Worm (Caenorhabditis elegans) whole organism, young adult: Measurements from ENCODE around the gene zipt-2.1.

Experiments used
- B0261.1 ChIP-seq: sonication (generic microtip); optimal IDR thresholded peaks from 2 replicates; lab custom pipeline; 2016; ENCODE audit warnings: mild to moderate bottlenecking, missing genetic modification characterization, moderate library complexity, missing compliant biosample characterization
- C17E4.6 ChIP-seq: fragments of 200-800 bp; sonication (Bioruptor generic); IDR thresholded peaks from 2 replicates; pipeline ENCODE4 v1.3.6; 2022; ENCODE audit warnings: missing genetic modification reagents, missing genetic modification characterization, missing compliant biosample characterization
- F10E7.11 ChIP-seq: sonication (generic microtip); optimal IDR thresholded peaks from 2 replicates; lab custom pipeline; 2017; ENCODE audit warnings: mild to moderate bottlenecking, missing genetic modification characterization, moderate library complexity, missing compliant biosample characterization
- F22D6.2 ChIP-seq: sonication (generic microtip); optimal IDR thresholded peaks from 2 replicates; lab custom pipeline; 2016; ENCODE audit warnings: mild to moderate bottlenecking, missing genetic modification characterization, missing compliant biosample characterization
- F23B12.7 ChIP-seq: sonication (generic microtip); optimal IDR thresholded peaks from 2 replicates; lab custom pipeline; 2017; ENCODE audit warnings: missing genetic modification characterization, mild to moderate bottlenecking, missing compliant biosample characterization, antibody characterized with exemption, moderate library complexity; ENCODE audit not compliant: insufficient read depth
- F37B4.10 ChIP-seq: fragments of 200-800 bp; sonication (Bioruptor generic); IDR thresholded peaks from 2 replicates; pipeline ENCODE4 v1.3.6; 2022; ENCODE audit warnings: missing genetic modification characterization, missing compliant biosample characterization
- F55B11.4 ChIP-seq: sonication (generic microtip); optimal IDR thresholded peaks from 2 replicates; lab custom pipeline; 2016; ENCODE audit warnings: missing compliant biosample characterization, missing genetic modification characterization, borderline replicate concordance; ENCODE audit not compliant: insufficient read depth
- T07F8.4 ChIP-seq: sonication (generic microtip); optimal IDR thresholded peaks from 2 replicates; lab custom pipeline; 2016; ENCODE audit warnings: mild to moderate bottlenecking, missing genetic modification characterization, moderate library complexity, missing compliant biosample characterization
- T26A5.8 ChIP-seq: sonication (generic microtip); optimal IDR thresholded peaks from 2 replicates; lab custom pipeline; 2016; ENCODE audit warnings: missing genetic modification characterization, missing compliant biosample characterization
- Y79H2A.3 ChIP-seq: fragments of 200-800 bp; sonication (Bioruptor generic); conservative IDR thresholded peaks from 2 replicates; pipeline ENCODE4 v1.3.6; 2022; ENCODE audit warnings: missing genetic modification reagents, missing genetic modification characterization, missing compliant biosample characterization
- aptf-3 ChIP-seq: fragments of 200-800 bp; sonication (Bioruptor generic); IDR thresholded peaks from 2 replicates; pipeline ENCODE4 v1.3.6; 2022; ENCODE audit warnings: missing genetic modification characterization, missing compliant biosample characterization
- attf-5 ChIP-seq: fragments of 200-800 bp; sonication (Bioruptor generic); optimal IDR thresholded peaks from 2 replicates; lab custom pipeline; 2018; ENCODE audit warnings: mild to moderate bottlenecking, missing genetic modification characterization, missing compliant biosample characterization
- bed-1 ChIP-seq: fragments of 200-800 bp; sonication (Bioruptor generic); IDR thresholded peaks from 2 replicates; pipeline ENCODE4 v1.3.6; 2022; ENCODE audit warnings: missing genetic modification reagents, missing genetic modification characterization, missing compliant biosample characterization
- cebp-2 ChIP-seq: fragments of 200-800 bp; sonication (Bioruptor generic); IDR thresholded peaks from 2 replicates; pipeline ENCODE4 v1.3.6; 2022; ENCODE audit warnings: missing genetic modification characterization, missing compliant biosample characterization
- ceh-100 ChIP-seq: fragments of 200-800 bp; sonication (Bioruptor generic); IDR thresholded peaks from 2 replicates; pipeline ENCODE4 v1.3.6; 2022; ENCODE audit warnings: missing genetic modification reagents, missing genetic modification characterization, missing compliant biosample characterization
- ceh-27 ChIP-seq: fragments of 200-800 bp; sonication (Bioruptor generic); optimal IDR thresholded peaks from 2 replicates; lab custom pipeline; 2018; ENCODE audit warnings: mild to moderate bottlenecking, missing genetic modification characterization, moderate library complexity, missing compliant biosample characterization
- ceh-58 ChIP-seq: fragments of 200-800 bp; sonication (Bioruptor generic); IDR thresholded peaks from 2 replicates; pipeline ENCODE4 v1.3.6; 2022; ENCODE audit warnings: missing genetic modification characterization, missing compliant biosample characterization
- ceh-91 ChIP-seq: fragments of 200-800 bp; sonication (Bioruptor generic); IDR thresholded peaks from 2 replicates; pipeline ENCODE4 v1.3.6; 2022; ENCODE audit warnings: missing genetic modification reagents, missing genetic modification characterization, missing compliant biosample characterization
- efl-1 ChIP-seq: fragments of 150-350 bp; optimal IDR thresholded peaks from 2 replicates; lab custom pipeline; 2014; ENCODE audit warnings: missing biosample characterization, missing genetic modification reagents, missing genetic modification characterization
- fkh-3 ChIP-seq: sonication (generic microtip); optimal IDR thresholded peaks from 2 replicates; lab custom pipeline; 2016; ENCODE audit warnings: mild to moderate bottlenecking, missing genetic modification characterization, missing compliant biosample characterization
- gei-17 ChIP-seq: fragments of 200-800 bp; sonication (Bioruptor generic); optimal IDR thresholded peaks from 2 replicates; lab custom pipeline; 2018; ENCODE audit warnings: mild to moderate bottlenecking, missing genetic modification characterization, missing compliant biosample characterization
- hmg-1.2 ChIP-seq: fragments of 200-800 bp; sonication (Bioruptor generic); IDR thresholded peaks from 2 replicates; pipeline ENCODE4 v1.3.6; 2022; ENCODE audit warnings: missing genetic modification reagents, missing genetic modification characterization, missing compliant biosample characterization
- let-607 ChIP-seq, 2 experiments: fragments of 200-800 bp in 1 of 2; sonication (Bioruptor generic) in 1 of 2; sonication (generic microtip) in 1 of 2; optimal IDR thresholded peaks; 2 replicates each; lab custom pipeline; 2016 to 2018; ENCODE audit warnings: mild to moderate bottlenecking in 2 of 2, missing compliant biosample characterization in 2 of 2, missing genetic modification characterization in 2 of 2, moderate library complexity in 2 of 2, missing genotype in 1 of 2
- lin-26 ChIP-seq: fragments of 200-800 bp; sonication (Bioruptor generic); IDR thresholded peaks from 2 replicates; pipeline ENCODE4 v1.3.6; 2022; ENCODE audit warnings: missing genetic modification reagents, missing genetic modification characterization, missing compliant biosample characterization
- lin-40 ChIP-seq: sonication (generic microtip); optimal IDR thresholded peaks from 2 replicates; lab custom pipeline; 2016; ENCODE audit warnings: missing genetic modification characterization, mild to moderate bottlenecking, missing compliant biosample characterization, missing genotype, missing genetic modification reagents
- lsl-1 ChIP-seq: fragments of 200-800 bp; sonication (Bioruptor generic); optimal IDR thresholded peaks from 2 replicates; lab custom pipeline; 2018; ENCODE audit warnings: mild to moderate bottlenecking, missing genetic modification characterization, moderate library complexity, missing compliant biosample characterization
- madf-10 ChIP-seq: sonication (generic microtip); optimal IDR thresholded peaks from 2 replicates; lab custom pipeline; 2016; ENCODE audit warnings: mild to moderate bottlenecking, missing genetic modification characterization, missing compliant biosample characterization
- madf-8 ChIP-seq: fragments of 200-800 bp; sonication (Bioruptor generic); conservative IDR thresholded peaks from 2 replicates; pipeline ENCODE4 v1.3.6; 2022; ENCODE audit warnings: missing genetic modification reagents, missing genetic modification characterization, missing compliant biosample characterization
- mel-28 ChIP-seq: sonication (generic microtip); optimal IDR thresholded peaks from 2 replicates; lab custom pipeline; 2016; ENCODE audit warnings: borderline replicate concordance, mild to moderate bottlenecking, missing genetic modification characterization, missing compliant biosample characterization
- nhr-120 ChIP-seq: fragments of 200-800 bp; sonication (Bioruptor generic); IDR thresholded peaks from 2 replicates; pipeline ENCODE4 v1.3.6; 2022; ENCODE audit warnings: missing genetic modification characterization, missing compliant biosample characterization
- nhr-179 ChIP-seq: sonication (generic microtip); optimal IDR thresholded peaks from 2 replicates; lab custom pipeline; 2016; ENCODE audit warnings: mild to moderate bottlenecking, missing genetic modification characterization, missing compliant biosample characterization
- nhr-90 ChIP-seq: sonication (generic microtip); optimal IDR thresholded peaks from 2 replicates; lab custom pipeline; 2016; ENCODE audit warnings: missing genotype, mild to moderate bottlenecking, missing genetic modification characterization, missing compliant biosample characterization
- pha-4 ChIP-seq: fragments of 150-350 bp; sonication (generic microtip); optimal IDR thresholded peaks from 2 replicates; lab custom pipeline; 2014; ENCODE audit warnings: missing biosample characterization, missing genetic modification reagents, missing genetic modification characterization
- rcor-1 ChIP-seq: fragments of 200-800 bp; sonication (Bioruptor generic); IDR thresholded peaks from 2 replicates; pipeline ENCODE4 v1.3.6; 2022; ENCODE audit warnings: missing genetic modification reagents, missing genetic modification characterization, missing compliant biosample characterization
- rec-8 ChIP-seq, 2 experiments: sonication (generic microtip); optimal IDR thresholded peaks; 2 replicates each; lab custom pipeline; 2016; ENCODE audit warnings: mild to moderate bottlenecking in 2 of 2, missing genetic modification characterization in 2 of 2, missing genetic modification reagents in 2 of 2, missing genotype in 2 of 2, missing biosample characterization in 1 of 2, missing compliant biosample characterization in 1 of 2, moderate library complexity in 1 of 2
- rpc-1 ChIP-seq, 2 experiments: fragments of 150-350 bp in 1 of 2; sonication (generic microtip) in 1 of 2; optimal IDR thresholded peaks; 2 replicates each; lab custom pipeline; 2014 to 2018; ENCODE audit warnings: missing biosample characterization in 1 of 2, missing genetic modification characterization in 1 of 2, missing genetic modification reagents in 1 of 2, missing genotype in 1 of 2
- sea-2 ChIP-seq: fragments of 200-800 bp; sonication (Bioruptor generic); IDR thresholded peaks from 2 replicates; pipeline ENCODE4 v1.3.6; 2022; ENCODE audit warnings: missing genetic modification characterization, missing compliant biosample characterization
- snpc-1.1 ChIP-seq: sonication (generic microtip); optimal IDR thresholded peaks from 2 replicates; lab custom pipeline; 2017; ENCODE audit warnings: missing genetic modification characterization, mild to moderate bottlenecking, missing compliant biosample characterization, antibody characterized with exemption, moderate library complexity, missing genotype, missing genetic modification reagents; ENCODE audit not compliant: insufficient read depth
- snpc-4 ChIP-seq, 5 experiments: fragments of 150-350 bp in 1 of 5; sonication (generic microtip) in 4 of 5; optimal IDR thresholded peaks; 2 replicates each; lab custom pipeline; 2014 to 2018; ENCODE audit warnings: missing genetic modification characterization in 5 of 5, missing biosample characterization in 3 of 5, antibody characterized with exemption in 2 of 5, mild to moderate bottlenecking in 2 of 5, missing compliant biosample characterization in 2 of 5, missing genotype in 2 of 5, moderate library complexity in 2 of 5, missing genetic modification reagents in 1 of 5
- somi-1 ChIP-seq: fragments of 200-800 bp; sonication (Bioruptor generic); optimal IDR thresholded peaks from 2 replicates; lab custom pipeline; 2018; ENCODE audit warnings: mild to moderate bottlenecking, missing genetic modification characterization, missing compliant biosample characterization
- tbx-9 ChIP-seq: sonication (generic microtip); optimal IDR thresholded peaks from 2 replicates; lab custom pipeline; 2016; ENCODE audit warnings: borderline replicate concordance, missing genetic modification characterization, inconsistent platforms, missing compliant biosample characterization
- zfh-2 ChIP-seq: fragments of 200-800 bp; sonication (Bioruptor generic); conservative IDR thresholded peaks from 2 replicates; pipeline ENCODE4 v1.3.6; 2022; ENCODE audit warnings: missing genetic modification reagents, missing genetic modification characterization, missing compliant biosample characterization
- ztf-25 ChIP-seq: fragments of 200-800 bp; sonication (Bioruptor generic); IDR thresholded peaks from 2 replicates; pipeline ENCODE4 v1.3.6; 2022; ENCODE audit warnings: missing genetic modification reagents, missing genetic modification characterization, missing compliant biosample characterization
- ztf-26 ChIP-seq: sonication (generic microtip); optimal IDR thresholded peaks from 2 replicates; lab custom pipeline; 2017; ENCODE audit warnings: missing genetic modification characterization, missing compliant biosample characterization
- ztf-28 ChIP-seq: fragments of 200-800 bp; sonication (Bioruptor generic); IDR thresholded peaks from 2 replicates; pipeline ENCODE4 v1.3.6; 2022; ENCODE audit warnings: missing genetic modification reagents, missing genetic modification characterization, missing compliant biosample characterization
- ztf-6 ChIP-seq: fragments of 200-800 bp; sonication (Bioruptor generic); IDR thresholded peaks from 2 replicates; pipeline ENCODE4 v1.3.6; 2022; ENCODE audit warnings: missing genetic modification reagents, missing genetic modification characterization, missing compliant biosample characterization

Gene zipt-2.1

DNA sequence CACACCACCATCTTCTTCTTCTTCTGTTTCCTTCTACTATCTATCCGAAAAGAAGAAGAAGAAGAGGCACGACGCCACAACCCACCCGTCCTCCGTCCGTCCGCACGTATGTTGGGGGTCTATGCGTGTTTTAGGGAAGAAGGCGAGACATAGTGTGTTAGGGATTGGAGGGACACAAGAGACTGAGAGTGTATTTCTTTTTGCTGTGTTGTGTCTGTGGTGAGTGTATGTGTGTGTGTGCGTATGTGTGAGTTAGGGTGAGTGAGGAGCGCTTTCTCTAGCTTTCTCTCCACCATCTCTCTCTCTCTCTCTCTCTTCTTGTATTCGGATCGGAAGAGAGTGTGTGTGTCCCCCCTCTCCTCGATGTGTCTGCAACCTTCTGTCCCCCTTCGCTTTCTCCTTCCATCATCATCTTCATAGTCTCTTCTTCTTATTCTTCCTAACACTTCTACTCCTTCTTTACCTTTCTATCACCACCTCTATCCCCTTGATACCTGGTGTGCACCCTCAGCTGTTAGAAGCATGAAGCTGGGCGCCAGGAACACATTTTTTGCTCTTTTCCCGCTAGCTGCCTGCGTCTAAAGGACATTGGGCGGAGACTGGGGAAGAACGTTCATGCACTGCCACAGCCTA, 22.3 kb downstream of the zipt-2.1 start (continued):
- TF ChIP-seq ceh-91 (GFP tag; lab: Robert Waterston, UW), result no peak
- no peak for TF ChIP-seq ceh-58 (GFP tag; lab: Robert Waterston, UW)
- TF ChIP-seq madf-10 (tag; lab: Kevin White, UChicago), result peak; percentile 38
- TF ChIP-seq snpc-4 (GFP tag; optimal IDR thresholded peaks at IDR 0.05; lab: Kevin White, UChicago), result peak; percentile 19
- TF ChIP-seq snpc-4 (tag; optimal IDR thresholded peaks at IDR 0.05; lab: Kevin White, UChicago), result peak in 3 of 4 experiments; percentile 38 to 47 (median 42)
- no peak for TF ChIP-seq C17E4.6 (GFP tag; lab: Robert Waterston, UW)
- TF ChIP-seq somi-1 (GFP tag; lab: Kevin White, UChicago), result peak; percentile 60
- no peak for TF ChIP-seq cebp-2 (GFP tag; lab: Robert Waterston, UW)
- no peak; the same call in 1 of the 2 replicates for TF ChIP-seq lin-26 (GFP tag; lab: Robert Waterston, UW)
- no peak for TF ChIP-seq ztf-6 (GFP tag; lab: Robert Waterston, UW)
- no peak for TF ChIP-seq lsl-1 (GFP tag; lab: Kevin White, UChicago)
- no peak for TF ChIP-seq ztf-25 (GFP tag; lab: Robert Waterston, UW)
- peak; percentile 47; the same call in 1 of the 2 replicates for TF ChIP-seq rcor-1 (GFP tag; lab: Robert Waterston, UW)
- TF ChIP-seq efl-1 (GFP tag; lab: Kevin White, UChicago), result no peak
- TF ChIP-seq hmg-1.2, result peak; percentile 72
- TF ChIP-seq F22D6.2 (tag; lab: Kevin White, UChicago), result no peak
- TF ChIP-seq nhr-120, result no peak
- TF ChIP-seq attf-5 (GFP tag; lab: Kevin White, UChicago), result peak; percentile 78
- no peak for TF ChIP-seq nhr-179 (tag; lab: Kevin White, UChicago)
- TF ChIP-seq tbx-9 (tag; lab: Kevin White, UChicago), result no peak
- no peak for TF ChIP-seq ceh-100 (GFP tag; lab: Robert Waterston, UW)
- TF ChIP-seq zfh-2, result peak; percentile 93
- no peak for TF ChIP-seq bed-1
- no peak for TF ChIP-seq aptf-3 (GFP tag; lab: Robert Waterston, UW)
- TF ChIP-seq pha-4, result no peak
- TF ChIP-seq T07F8.4, result no peak
- TF ChIP-seq sea-2, result no peak
- TF ChIP-seq madf-8 (GFP tag; lab: Robert Waterston, UW), result no peak
- no peak for TF ChIP-seq mel-28 (tag; lab: Kevin White, UChicago)
- TF ChIP-seq B0261.1 (tag; lab: Kevin White, UChicago), result no peak
- TF ChIP-seq fkh-3 (tag; lab: Kevin White, UChicago), result no peak
- TF ChIP-seq ztf-28 (GFP tag; lab: Robert Waterston, UW), result no peak
- TF ChIP-seq rpc-1 (optimal IDR thresholded peaks at IDR 0.05; lab: Kevin White, UChicago), result no peak
- TF ChIP-seq rpc-1 (tag; optimal IDR thresholded peaks at IDR 0.05; lab: Kevin White, UChicago), result no peak
- no peak for TF ChIP-seq nhr-90 (tag; lab: Kevin White, UChicago)
- TF ChIP-seq snpc-1.1 (tag; lab: Kevin White, UChicago), result no peak
- TF ChIP-seq T26A5.8 (tag; lab: Kevin White, UChicago), result no peak
- TF ChIP-seq ceh-27 (GFP tag; lab: Kevin White, UChicago), result peak; percentile 59
- TF ChIP-seq F23B12.7 (tag; lab: Kevin White, UChicago), result peak; percentile 28
- TF ChIP-seq lin-40 (tag; lab: Kevin White, UChicago), result peak; percentile 86
- peak; percentile 12 for TF ChIP-seq ztf-26 (tag; lab: Kevin White, UChicago)
- peak; percentile 37 for TF ChIP-seq F10E7.11 (tag; lab: Kevin White, UChicago)
- peak; percentile 44 for TF ChIP-seq gei-17
- no peak for TF ChIP-seq F37B4.10 (GFP tag; lab: Robert Waterston, UW)
- TF ChIP-seq Y79H2A.3 (GFP tag; lab: Robert Waterston, UW), result no peak
- TF ChIP-seq rec-8 (tag; optimal IDR thresholded peaks at IDR 0.05; lab: Kevin White, UChicago), result no peak
- no peak for TF ChIP-seq let-607 (tag; optimal IDR thresholded peaks at IDR 0.05; lab: Kevin White, UChicago)
- TF ChIP-seq F55B11.4 (tag; lab: Kevin White, UChicago), result no peak
